Fruit fly (Drosophila melanogaster): Measurements from ENCODE around the gene Atg8b.

DNA sequence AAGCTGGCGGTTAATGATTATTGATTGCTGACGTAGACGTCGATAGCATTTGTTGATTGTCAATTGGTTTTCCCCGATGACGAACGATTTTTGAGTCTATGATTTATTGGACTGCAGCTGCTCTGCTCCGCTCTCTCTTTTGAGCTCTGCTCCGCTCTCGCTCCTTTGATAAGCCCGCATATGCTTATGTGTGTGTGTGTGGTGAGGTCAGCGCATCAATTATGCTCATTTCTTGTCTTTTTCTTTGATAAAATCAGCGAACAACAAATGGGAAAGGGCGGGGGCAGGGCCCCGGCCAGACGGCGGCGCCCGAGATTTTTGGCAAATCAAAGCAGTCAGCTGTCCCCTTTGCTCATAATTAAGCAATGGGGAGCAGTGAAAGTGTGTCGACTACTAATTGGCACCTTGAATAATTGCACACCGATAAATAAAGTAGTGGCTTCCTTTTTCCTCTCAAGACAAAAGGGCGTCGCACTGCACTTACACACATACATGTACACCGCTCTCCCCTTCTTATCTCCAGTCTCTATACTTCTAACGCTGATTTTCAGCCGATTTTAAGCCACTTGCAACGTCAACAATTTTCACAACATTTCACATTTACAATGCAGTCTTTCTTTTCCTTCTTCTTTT, 43.1 kb downstream of the Atg8b start:
- TF ChIP-seq Dll (optimal IDR thresholded peaks at IDR 0.05) = no peak
- TF ChIP-seq pan (optimal IDR thresholded peaks at IDR 0.05) = no peak
